Worm (Caenorhabditis elegans): Measurements from ENCODE around the gene F07C3.16.

DNA sequence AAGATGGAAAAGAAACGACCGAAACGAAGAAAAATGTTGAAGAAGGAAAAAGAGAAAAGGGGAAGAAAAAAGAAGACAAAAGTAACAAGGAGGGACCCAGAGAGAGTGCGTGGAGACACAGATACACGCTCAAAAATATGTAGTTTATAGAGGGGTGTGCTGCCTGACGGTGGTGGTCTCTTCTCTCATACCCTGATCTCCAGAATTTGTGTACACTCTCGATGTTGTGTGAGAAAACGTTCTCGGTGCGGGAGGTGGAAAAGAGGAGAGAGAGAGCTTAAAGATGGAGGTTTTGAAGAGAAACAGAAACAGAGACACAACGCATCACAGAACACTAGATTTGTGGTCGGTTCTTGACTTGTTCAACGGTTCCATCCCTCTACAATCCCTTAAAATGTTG is 16.2 kb upstream of the F07C3.16 start:
- TF ChIP-seq mdl-1 (tag; optimal IDR thresholded peaks at IDR 0.05): peak; percentile 55 to 91
- peak; percentile 21 for TF ChIP-seq blmp-1 (tag; optimal IDR thresholded peaks at IDR 0.05; ENCODE audit: insufficient read depth)
- peak; percentile 68 for TF ChIP-seq unc-39 (tag; optimal IDR thresholded peaks at IDR 0.05)
- TF ChIP-seq lin-13 (GFP tag; optimal IDR thresholded peaks at IDR 0.05): peak; percentile 70

All from whole organism, L2 larva.